Worm (Caenorhabditis elegans) whole organism, late embryonic: ENCODE measurements around the gene ZK380.2.

ENCODE experiments used
- C38D4.7 ChIP-seq: fragments of 200-800 bp; sonication (Bioruptor generic); optimal IDR thresholded peaks from 2 replicates; lab custom pipeline; 2018; ENCODE audit warnings: mild to moderate bottlenecking, missing genetic modification characterization, moderate library complexity, missing compliant biosample characterization
- K09A11.1 ChIP-seq: sonication (generic microtip); optimal IDR thresholded peaks from 2 replicates; lab custom pipeline; 2017; ENCODE audit warnings: antibody characterized with exemption, mild to moderate bottlenecking, missing genetic modification characterization, missing compliant biosample characterization; ENCODE audit not compliant: insufficient read depth
- ahr-1 ChIP-seq: sonication (generic microtip); optimal IDR thresholded peaks from 2 replicates; lab custom pipeline; 2016; ENCODE audit warnings: missing genetic modification characterization, missing compliant biosample characterization
- ceh-14 ChIP-seq: sonication (generic microtip); optimal IDR thresholded peaks from 2 replicates; lab custom pipeline; 2016; ENCODE audit warnings: missing genotype, missing genetic modification characterization, missing compliant biosample characterization
- ceh-19 ChIP-seq: fragments of 200-800 bp; sonication (Bioruptor generic); optimal IDR thresholded peaks from 2 replicates; lab custom pipeline; 2018; ENCODE audit warnings: mild to moderate bottlenecking, missing genetic modification characterization, missing compliant biosample characterization
- ceh-2 ChIP-seq: sonication (generic microtip); optimal IDR thresholded peaks from 2 replicates; lab custom pipeline; 2016; ENCODE audit warnings: missing genotype, missing genetic modification characterization, missing compliant biosample characterization
- ceh-24 ChIP-seq: sonication (generic microtip); optimal IDR thresholded peaks from 2 replicates; lab custom pipeline; 2016; ENCODE audit warnings: mild to moderate bottlenecking, missing genetic modification characterization, missing compliant biosample characterization
- ceh-30 ChIP-seq: fragments of 150-350 bp; optimal IDR thresholded peaks from 2 replicates; lab custom pipeline; 2014; ENCODE audit warnings: missing biosample characterization, missing genetic modification characterization
- ceh-31 ChIP-seq: sonication (generic microtip); optimal IDR thresholded peaks from 2 replicates; lab custom pipeline; 2016; ENCODE audit warnings: missing genetic modification characterization, missing compliant biosample characterization
- ceh-45 ChIP-seq: fragments of 200-800 bp; sonication (Bioruptor generic); IDR thresholded peaks from 2 replicates; pipeline ENCODE4 v1.3.6; 2022; ENCODE audit warnings: missing genetic modification reagents, missing genetic modification characterization, missing compliant biosample characterization
- ceh-6 ChIP-seq: fragments of 200-800 bp; sonication (Bioruptor generic); optimal IDR thresholded peaks from 2 replicates; lab custom pipeline; 2018; ENCODE audit warnings: mild to moderate bottlenecking, missing genetic modification characterization, missing compliant biosample characterization
- ceh-9 ChIP-seq: sonication (generic microtip); optimal IDR thresholded peaks from 2 replicates; lab custom pipeline; 2016; ENCODE audit warnings: mild to moderate bottlenecking, missing genetic modification characterization, inconsistent platforms, missing compliant biosample characterization
- elt-4 ChIP-seq: sonication (generic microtip); optimal IDR thresholded peaks from 2 replicates; lab custom pipeline; 2016; ENCODE audit warnings: missing genetic modification characterization, missing compliant biosample characterization
- ets-4 ChIP-seq: sonication (generic microtip); optimal IDR thresholded peaks from 2 replicates; lab custom pipeline; 2016; ENCODE audit warnings: missing genetic modification characterization, missing compliant biosample characterization
- fax-1 ChIP-seq: sonication (generic microtip); optimal IDR thresholded peaks from 2 replicates; lab custom pipeline; 2016; ENCODE audit warnings: missing genotype, missing genetic modification characterization, missing compliant biosample characterization
- fkh-10 ChIP-seq: fragments of 150-350 bp; optimal IDR thresholded peaks from 2 replicates; lab custom pipeline; 2014; ENCODE audit warnings: missing biosample characterization, missing genetic modification reagents, missing genetic modification characterization
- gmeb-2 ChIP-seq: sonication (generic microtip); optimal IDR thresholded peaks from 2 replicates; lab custom pipeline; 2016; ENCODE audit warnings: missing genetic modification characterization, inconsistent platforms, missing compliant biosample characterization
- hlh-15 ChIP-seq: sonication (generic microtip); optimal IDR thresholded peaks from 2 replicates; lab custom pipeline; 2016; ENCODE audit warnings: missing genetic modification characterization, missing compliant biosample characterization
- hlh-8 ChIP-seq: sonication (generic microtip); optimal IDR thresholded peaks from 2 replicates; lab custom pipeline; 2016; ENCODE audit warnings: missing genotype, missing genetic modification characterization, missing compliant biosample characterization
- lim-6 ChIP-seq: sonication (generic microtip); optimal IDR thresholded peaks from 2 replicates; lab custom pipeline; 2016; ENCODE audit warnings: missing genetic modification characterization, missing compliant biosample characterization
- lin-11 ChIP-seq: fragments of 200-800 bp; sonication (Bioruptor generic); optimal IDR thresholded peaks from 2 replicates; lab custom pipeline; 2018; ENCODE audit warnings: mild to moderate bottlenecking, missing genetic modification characterization, missing compliant biosample characterization
- nhr-11 ChIP-seq: fragments of 150-350 bp; optimal IDR thresholded peaks from 2 replicates; lab custom pipeline; 2014; ENCODE audit warnings: missing biosample characterization, missing genetic modification characterization
- npax-4 ChIP-seq: sonication (generic microtip); optimal IDR thresholded peaks from 2 replicates; lab custom pipeline; 2016; ENCODE audit warnings: missing genetic modification characterization, missing compliant biosample characterization
- odd-2 ChIP-seq: sonication (generic microtip); optimal IDR thresholded peaks from 2 replicates; lab custom pipeline; 2017; ENCODE audit warnings: antibody characterized with exemption, mild to moderate bottlenecking, missing genetic modification characterization, missing compliant biosample characterization
- pag-3 ChIP-seq: sonication (generic microtip); optimal IDR thresholded peaks from 2 replicates; lab custom pipeline; 2016; ENCODE audit warnings: missing compliant biosample characterization, missing genetic modification characterization, borderline replicate concordance
- pat-9 ChIP-seq: fragments of 200-800 bp; sonication (Bioruptor generic); optimal IDR thresholded peaks from 2 replicates; lab custom pipeline; 2018; ENCODE audit warnings: mild to moderate bottlenecking, missing genetic modification characterization, moderate library complexity, missing compliant biosample characterization
- pax-1 ChIP-seq: fragments of 150-350 bp; optimal IDR thresholded peaks from 2 replicates; lab custom pipeline; 2014; ENCODE audit warnings: missing biosample characterization, missing genetic modification characterization
- pqm-1 ChIP-seq: sonication (generic microtip); optimal IDR thresholded peaks from 2 replicates; lab custom pipeline; 2016; ENCODE audit warnings: missing genetic modification characterization, missing compliant biosample characterization
- pros-1 ChIP-seq: fragments of 150-350 bp; optimal IDR thresholded peaks from 2 replicates; lab custom pipeline; 2014; ENCODE audit warnings: missing biosample characterization, missing genetic modification reagents, missing genetic modification characterization
- ref-2 ChIP-seq: sonication (generic microtip); optimal IDR thresholded peaks from 2 replicates; lab custom pipeline; 2016; ENCODE audit warnings: missing genetic modification characterization, missing compliant biosample characterization
- sox-4 ChIP-seq: sonication (generic microtip); optimal IDR thresholded peaks from 2 replicates; lab custom pipeline; 2017; ENCODE audit warnings: mild to moderate bottlenecking, missing genetic modification characterization, inconsistent platforms, missing compliant biosample characterization
- syd-9 ChIP-seq: sonication (generic microtip); optimal IDR thresholded peaks from 2 replicates; lab custom pipeline; 2016; ENCODE audit warnings: mild to moderate bottlenecking, missing genetic modification characterization, moderate library complexity, missing compliant biosample characterization
- unc-42 ChIP-seq: sonication (generic microtip); optimal IDR thresholded peaks from 2 replicates; lab custom pipeline; 2016; ENCODE audit warnings: missing genotype, missing genetic modification characterization, missing compliant biosample characterization
- unc-55 ChIP-seq: sonication (generic microtip); optimal IDR thresholded peaks from 2 replicates; lab custom pipeline; 2017; ENCODE audit warnings: missing biosample characterization, missing genetic modification reagents, missing genetic modification characterization
- unc-86 ChIP-seq: sonication (generic microtip); optimal IDR thresholded peaks from 2 replicates; lab custom pipeline; 2016; ENCODE audit warnings: missing genetic modification characterization, missing compliant biosample characterization

ZK380.2 gene

DNA sequence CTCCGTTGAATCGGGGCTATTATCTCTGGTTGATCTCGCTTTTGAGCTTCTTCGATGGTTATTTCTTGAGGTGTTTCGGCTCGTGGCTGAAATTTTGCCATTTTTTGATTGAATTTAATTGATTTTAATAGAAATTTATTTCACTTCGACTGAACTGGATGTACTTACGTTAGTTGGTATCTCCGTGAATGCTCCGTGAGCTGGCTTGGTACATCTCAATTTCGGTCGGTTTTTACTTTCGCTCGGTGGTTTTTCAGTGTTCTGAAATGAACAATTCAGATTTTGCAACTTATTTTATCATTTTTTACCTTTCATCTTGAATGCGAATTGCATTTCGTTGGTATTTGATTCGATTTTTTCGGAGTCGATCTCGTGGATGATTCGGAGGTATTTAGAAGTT is 33.7 kb downstream of the ZK380.2 start, which contains the start of gene R09H3.2:
Gene R09H3.2 (minus strand): TSS at position 101 of the 400 bp plus-strand sequence.
- TF ChIP-seq K09A11.1 (tag; lab: Kevin White, UChicago), result no peak
- no peak for TF ChIP-seq ceh-9 (tag; lab: Kevin White, UChicago)
- TF ChIP-seq syd-9 (tag; lab: Kevin White, UChicago), result no peak
- TF ChIP-seq, all 69 proteins: peak for 0

DNA sequence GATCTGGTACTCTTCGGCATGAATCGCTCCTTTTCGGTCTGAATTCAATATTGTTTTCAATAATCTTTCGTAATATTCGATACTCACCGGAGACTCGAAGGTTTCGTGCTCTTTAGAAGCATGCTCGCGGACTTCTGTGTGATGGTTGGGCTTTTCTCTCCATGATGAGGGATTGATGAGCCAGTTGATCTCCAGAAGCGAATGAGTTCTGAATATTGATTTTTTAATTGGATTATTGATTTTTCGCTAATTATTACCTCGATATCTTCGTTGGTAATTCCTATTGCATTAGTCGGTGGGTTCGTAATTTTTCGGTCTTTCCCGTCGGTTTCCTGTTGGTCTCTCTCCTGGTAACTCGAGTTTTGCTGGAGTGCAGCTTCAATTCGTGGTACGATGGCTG is 35.8 kb downstream of the ZK380.2 start:
- TF ChIP-seq sox-4 (tag; lab: Kevin White, UChicago) (no peak), ceh-14 (no peak), lim-6 (no peak), unc-86 (tag; lab: Kevin White, UChicago) (no peak), pag-3 (no peak), lin-11 (tag; lab: Kevin White, UChicago) (no peak), ets-4 (tag; lab: Kevin White, UChicago) (no peak), odd-2 (tag; lab: Kevin White, UChicago) (no peak), ceh-6 (GFP tag; lab: Kevin White, UChicago) (no peak), C38D4.7 (GFP tag; lab: Kevin White, UChicago) (no peak)

DNA sequence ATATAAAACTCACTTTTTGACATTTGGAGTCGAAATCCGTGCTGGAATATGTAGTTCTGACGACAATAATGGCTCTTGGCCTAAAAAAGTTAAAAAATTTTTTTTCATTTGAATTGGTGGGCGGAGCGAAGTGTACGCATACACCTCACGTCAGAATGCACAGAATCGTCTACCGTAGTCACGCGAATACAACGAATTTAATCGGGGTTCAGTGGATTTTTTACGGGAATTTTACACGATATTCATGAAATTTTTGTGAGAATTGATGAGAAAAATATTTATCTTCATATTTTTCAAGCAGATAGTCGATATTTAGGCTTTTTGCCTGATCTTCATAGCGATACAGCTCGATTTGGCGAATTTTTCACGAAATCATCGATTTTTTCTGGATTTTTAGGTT is 37.5 kb downstream of the ZK380.2 start, which contains the start of gene R09H3.3:
Gene R09H3.3 (minus strand): TSS at position 101 of the 400 bp plus-strand sequence.
- TF ChIP-seq C38D4.7 (GFP tag; lab: Kevin White, UChicago) (no peak), pax-1 (tag; lab: Kevin White, UChicago) (no peak), pqm-1 (no peak), elt-4 (tag; lab: Kevin White, UChicago) (no peak), lim-6 (no peak), pros-1 (no peak), sox-4 (tag; lab: Kevin White, UChicago) (no peak), fax-1 (tag; lab: Kevin White, UChicago) (no peak), hlh-15 (tag; lab: Kevin White, UChicago) (no peak), unc-55 (no peak), odd-2 (tag; lab: Kevin White, UChicago) (no peak)

DNA sequence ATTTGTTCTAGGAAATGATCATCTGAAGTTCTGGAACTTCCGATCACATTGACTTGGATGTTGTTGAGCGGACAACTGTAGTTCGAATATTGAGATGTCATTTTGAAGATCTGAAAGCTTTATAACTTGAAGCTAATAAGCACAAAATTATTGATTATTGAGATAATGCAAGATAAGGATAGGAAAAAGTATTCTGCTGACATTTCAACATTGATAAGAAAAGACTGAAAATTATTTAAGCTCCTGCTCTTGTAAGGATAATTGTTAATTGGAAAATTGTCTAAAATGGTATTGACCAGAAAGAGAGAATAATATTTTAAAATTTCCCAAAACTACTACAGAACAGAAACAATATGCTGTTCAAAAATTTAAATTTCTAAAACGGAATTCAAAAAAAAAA is 42.8 kb downstream of the ZK380.2 start, which contains the start of gene tbx-31:
Gene tbx-31 (minus strand): TSS at position 101 of the 400 bp plus-strand sequence.
- TF ChIP-seq ceh-31 (tag; lab: Kevin White, UChicago), result no peak

DNA sequence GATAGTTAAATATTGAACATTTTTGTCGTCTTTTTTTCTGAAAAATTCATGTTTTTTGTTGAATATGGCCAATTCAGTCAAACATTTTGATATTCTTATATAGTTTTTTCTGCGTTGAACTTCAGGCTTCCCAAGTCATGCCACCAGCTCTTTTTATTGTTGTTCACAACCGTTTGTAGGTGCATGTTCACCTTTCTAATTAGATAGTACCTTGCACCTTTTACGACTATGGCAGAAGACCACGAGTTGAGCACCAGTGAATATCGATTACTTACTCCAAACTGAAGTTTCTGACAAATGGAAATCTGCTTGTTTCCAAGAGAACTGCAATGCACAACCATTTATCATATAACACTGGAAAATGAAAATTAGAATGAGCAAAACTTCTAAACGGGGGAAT is 44.6 kb downstream of the ZK380.2 start:
- no peak for TF ChIP-seq gmeb-2 (tag; lab: Kevin White, UChicago)
- no peak for TF ChIP-seq ceh-30 (tag; lab: Kevin White, UChicago)
- no peak for TF ChIP-seq hlh-15 (tag; lab: Kevin White, UChicago)
- TF ChIP-seq C38D4.7 (GFP tag; lab: Kevin White, UChicago), result no peak
- TF ChIP-seq ref-2 (tag; lab: Kevin White, UChicago), result no peak
- TF ChIP-seq syd-9 (tag; lab: Kevin White, UChicago), result no peak
- TF ChIP-seq ceh-24 (tag; lab: Kevin White, UChicago), result no peak
- TF ChIP-seq fkh-10 (GFP tag; lab: Kevin White, UChicago), result no peak
- no peak for TF ChIP-seq ceh-2 (tag; lab: Kevin White, UChicago)
- no peak for TF ChIP-seq pat-9 (tag; lab: Kevin White, UChicago)
- TF ChIP-seq nhr-11 (tag; lab: Kevin White, UChicago), result no peak
- no peak for TF ChIP-seq ets-4 (tag; lab: Kevin White, UChicago)
- no peak for TF ChIP-seq hlh-8 (tag; lab: Kevin White, UChicago)
- TF ChIP-seq sox-4 (tag; lab: Kevin White, UChicago), result no peak
- TF ChIP-seq npax-4, result no peak
- no peak for TF ChIP-seq unc-55
- TF ChIP-seq ceh-19 (GFP tag; lab: Kevin White, UChicago), result no peak
- TF ChIP-seq ceh-45 (GFP tag; lab: Robert Waterston, UW), result no peak
- no peak for TF ChIP-seq unc-42 (tag; lab: Kevin White, UChicago)
- TF ChIP-seq ahr-1 (tag; lab: Kevin White, UChicago), result no peak
